Worm (Caenorhabditis elegans) whole organism, young adult: ENCODE data around the gene F35C11.5.

Source experiments
- C06A6.2 ChIP-seq: fragments of 200-800 bp; sonication (Bioruptor generic); conservative IDR thresholded peaks from 2 replicates; pipeline ENCODE4 v1.3.6; 2022; ENCODE audit warnings: missing genetic modification characterization, missing compliant biosample characterization
- F33H1.4 ChIP-seq: fragments of 200-800 bp; sonication (Bioruptor generic); IDR thresholded peaks from 2 replicates; pipeline ENCODE4 v1.3.6; 2022; ENCODE audit warnings: missing genetic modification reagents, missing genetic modification characterization, missing compliant biosample characterization
- Y67H2A.10 ChIP-seq: fragments of 200-800 bp; sonication (Bioruptor generic); conservative IDR thresholded peaks from 2 replicates; pipeline ENCODE4 v1.3.6; 2022; ENCODE audit warnings: missing genetic modification reagents, missing genetic modification characterization, missing compliant biosample characterization
- Y79H2A.3 ChIP-seq: fragments of 200-800 bp; sonication (Bioruptor generic); conservative IDR thresholded peaks from 2 replicates; pipeline ENCODE4 v1.3.6; 2022; ENCODE audit warnings: missing genetic modification reagents, missing genetic modification characterization, missing compliant biosample characterization
- akir-1 ChIP-seq: fragments of 200-800 bp; sonication (Bioruptor generic); optimal IDR thresholded peaks from 2 replicates; lab custom pipeline; 2018; ENCODE audit warnings: mild to moderate bottlenecking, missing genetic modification characterization, moderate library complexity, missing compliant biosample characterization
- attf-3 ChIP-seq: fragments of 200-800 bp; sonication (Bioruptor generic); conservative IDR thresholded peaks from 2 replicates; pipeline ENCODE4 v1.3.6; 2022; ENCODE audit warnings: missing genetic modification reagents, missing genetic modification characterization, missing compliant biosample characterization
- ceh-40 ChIP-seq: fragments of 200-800 bp; sonication (Bioruptor generic); IDR thresholded peaks from 2 replicates; pipeline ENCODE4 v1.3.6; 2022; ENCODE audit warnings: missing genetic modification characterization, missing compliant biosample characterization
- ceh-91 ChIP-seq: fragments of 200-800 bp; sonication (Bioruptor generic); IDR thresholded peaks from 2 replicates; pipeline ENCODE4 v1.3.6; 2022; ENCODE audit warnings: missing genetic modification reagents, missing genetic modification characterization, missing compliant biosample characterization
- dox-1 ChIP-seq: fragments of 200-800 bp; sonication (Bioruptor generic); IDR thresholded peaks from 2 replicates; pipeline ENCODE4 v1.3.6; 2022; ENCODE audit warnings: missing genetic modification reagents, missing genetic modification characterization, missing compliant biosample characterization
- efl-1 ChIP-seq: fragments of 150-350 bp; optimal IDR thresholded peaks from 2 replicates; lab custom pipeline; 2014; ENCODE audit warnings: missing biosample characterization, missing genetic modification reagents, missing genetic modification characterization
- egrh-3 ChIP-seq: fragments of 200-800 bp; sonication (Bioruptor generic); IDR thresholded peaks from 2 replicates; pipeline ENCODE4 v1.3.6; 2022; ENCODE audit warnings: missing genetic modification reagents, missing genetic modification characterization, missing compliant biosample characterization
- hmg-1.2 ChIP-seq: fragments of 200-800 bp; sonication (Bioruptor generic); IDR thresholded peaks from 2 replicates; pipeline ENCODE4 v1.3.6; 2022; ENCODE audit warnings: missing genetic modification reagents, missing genetic modification characterization, missing compliant biosample characterization
- nfya-1 ChIP-seq: sonication (generic microtip); optimal IDR thresholded peaks from 2 replicates; lab custom pipeline; 2017; ENCODE audit warnings: antibody characterized with exemption, missing compliant biosample characterization, missing genetic modification characterization, borderline replicate concordance; ENCODE audit not compliant: insufficient read depth
- nfya-2 ChIP-seq: fragments of 200-800 bp; sonication (Bioruptor generic); IDR thresholded peaks from 2 replicates; pipeline ENCODE4 v1.3.6; 2022; ENCODE audit warnings: missing genetic modification reagents, missing genetic modification characterization, missing compliant biosample characterization
- pbrm-1 ChIP-seq: fragments of 200-800 bp; sonication (Bioruptor generic); IDR thresholded peaks from 2 replicates; pipeline ENCODE4 v1.3.6; 2022; ENCODE audit warnings: missing genetic modification reagents, missing genetic modification characterization, missing compliant biosample characterization
- sdz-38 ChIP-seq: sonication (generic microtip); optimal IDR thresholded peaks from 2 replicates; lab custom pipeline; 2016; ENCODE audit warnings: missing genotype, missing genetic modification characterization, missing compliant biosample characterization
- sea-2 ChIP-seq: fragments of 200-800 bp; sonication (Bioruptor generic); IDR thresholded peaks from 2 replicates; pipeline ENCODE4 v1.3.6; 2022; ENCODE audit warnings: missing genetic modification characterization, missing compliant biosample characterization
- snpc-3.4 ChIP-seq: sonication (generic microtip); optimal IDR thresholded peaks from 2 replicates; lab custom pipeline; 2017; ENCODE audit warnings: missing genetic modification characterization, mild to moderate bottlenecking, missing compliant biosample characterization, antibody characterized with exemption, moderate library complexity, missing genotype, missing genetic modification reagents
- ztf-22 ChIP-seq: fragments of 200-800 bp; sonication (Bioruptor generic); optimal IDR thresholded peaks from 2 replicates; lab custom pipeline; 2018; ENCODE audit warnings: mild to moderate bottlenecking, missing genetic modification characterization, moderate library complexity, missing compliant biosample characterization

F35C11.5 gene

DNA sequence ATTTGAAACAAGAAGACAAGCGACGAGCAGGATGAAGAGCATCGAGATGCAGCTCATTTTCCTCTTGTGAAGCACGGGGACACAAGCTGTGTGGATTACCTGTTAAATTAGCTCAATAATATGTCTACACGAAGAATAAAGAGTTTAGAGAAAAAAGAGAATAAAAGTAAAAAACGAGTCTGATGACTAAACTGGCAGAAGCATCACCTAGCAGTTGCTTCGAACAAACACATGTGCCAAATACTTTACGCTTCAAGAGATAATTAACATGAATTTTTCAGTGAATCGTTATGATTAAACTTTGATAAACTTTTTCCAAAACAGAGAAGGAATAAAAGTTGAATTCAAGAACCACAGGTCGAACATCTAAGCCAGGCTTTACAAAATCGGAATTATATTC lies 41.8 kb downstream of the F35C11.5 start, which contains the start of gene nlp-55:
TSS of gene nlp-55 (minus strand) at position 101 of the 400 bp plus-strand sequence.
- TF ChIP-seq akir-1 (GFP tag; lab: Kevin White, UChicago) (no peak), ztf-22 (GFP tag; lab: Kevin White, UChicago) (no peak), egrh-3 (GFP tag; lab: Robert Waterston, UW) (no peak), nfya-2 (GFP tag; lab: Robert Waterston, UW) (no peak), sea-2 (GFP tag; lab: Robert Waterston, UW) (no peak), efl-1 (GFP tag; lab: Kevin White, UChicago) (no peak), C06A6.2 (GFP tag; lab: Robert Waterston, UW) (no peak), Y67H2A.10 (GFP tag; lab: Robert Waterston, UW) (no peak), ceh-91 (GFP tag; lab: Robert Waterston, UW) (no peak), snpc-3.4 (tag; lab: Kevin White, UChicago) (no peak), hmg-1.2 (GFP tag; lab: Robert Waterston, UW) (no peak), sdz-38 (tag; lab: Kevin White, UChicago) (no peak), nfya-1 (tag; lab: Kevin White, UChicago) (no peak), dox-1 (GFP tag; lab: Robert Waterston, UW) (no peak), Y79H2A.3 (GFP tag; lab: Robert Waterston, UW) (no peak), F33H1.4 (GFP tag; lab: Robert Waterston, UW) (no peak), attf-3 (GFP tag; lab: Robert Waterston, UW) (no peak), ceh-40 (GFP tag; lab: Robert Waterston, UW) (no peak), pbrm-1 (no peak)
